Fruit fly (Drosophila melanogaster): Measurements from ENCODE around the gene Hsdl2.

Gene Hsdl2

DNA sequence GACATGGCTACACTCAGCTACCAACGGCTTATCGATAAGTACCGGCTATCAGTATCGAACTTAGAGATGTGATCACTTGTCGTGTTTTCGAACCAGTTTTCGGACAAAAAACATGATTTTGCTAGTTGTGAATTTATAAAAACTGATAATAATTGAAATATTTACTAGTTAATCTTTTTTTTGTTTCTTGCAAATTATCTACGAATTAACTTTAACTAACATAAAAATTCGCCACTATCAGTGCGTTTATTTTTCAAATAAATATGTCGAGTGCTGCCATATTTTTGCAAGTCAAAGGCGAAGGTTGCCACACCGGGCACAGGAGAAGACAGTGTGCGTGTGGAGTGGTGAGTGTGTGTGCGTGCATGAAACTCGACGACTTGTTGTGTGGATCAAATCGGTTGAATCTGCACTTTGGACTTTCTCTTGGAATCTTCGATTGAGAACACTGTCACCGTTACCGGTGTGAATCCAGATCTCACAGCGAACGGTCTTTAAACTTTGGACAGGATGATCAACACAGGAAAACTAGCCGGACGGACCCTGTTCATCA, at the start of gene Hsdl2:
TSS of gene Hsdl2 (plus strand) at position 349 of the 553 bp plus-strand sequence.
- TF ChIP-seq CTCF (optimal IDR thresholded peaks at IDR 0.05) (peak in 1 of 2 experiments; percentile 18), CG8478 (optimal IDR thresholded peaks at IDR 0.05) (no peak)

DNA sequence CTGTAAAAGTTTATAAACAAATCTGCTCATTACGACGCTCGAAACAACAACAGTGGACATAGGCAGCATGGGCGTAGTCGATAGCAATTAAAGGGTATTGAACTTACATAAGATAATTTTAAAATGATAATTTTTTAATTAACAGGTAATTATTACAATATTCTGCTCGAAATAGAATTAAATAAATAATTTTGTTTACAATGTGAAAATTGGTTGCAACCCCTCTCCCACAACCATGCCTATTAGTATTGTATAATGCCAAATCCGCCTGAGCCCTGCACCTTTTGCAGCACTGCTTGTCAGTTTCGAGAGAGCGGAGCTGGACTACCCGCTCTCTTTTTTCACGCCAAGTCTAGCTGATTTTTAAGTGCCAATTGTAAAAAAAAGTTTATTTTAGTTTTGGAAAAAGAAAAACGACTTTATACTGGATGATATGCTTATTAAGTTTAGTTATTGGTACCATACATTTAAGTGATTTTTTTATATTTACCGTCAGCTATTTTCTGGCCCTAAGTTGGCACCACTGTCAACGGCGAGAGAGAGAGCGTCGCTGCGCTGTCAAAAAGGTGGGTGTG, 41.2 kb upstream of the Hsdl2 start, which contains the start of the genes CG5611 and Mtl:
TSS of gene CG5611 (minus strand) at position 51 of the 575 bp plus-strand sequence.
TSS of gene Mtl (plus strand) at position 403 of the 575 bp plus-strand sequence.
- TF ChIP-seq CTCF (optimal IDR thresholded peaks at IDR 0.05) (no peak), CG8478 (optimal IDR thresholded peaks at IDR 0.05) (no peak)

- no peak for TF ChIP-seq CG8478 (optimal IDR thresholded peaks at IDR 0.05)
- no peak for TF ChIP-seq CTCF (optimal IDR thresholded peaks at IDR 0.05)
These were observed 40.6 kb upstream of the Hsdl2 start for dm6 chr3R:27636720-27637119.

DNA sequence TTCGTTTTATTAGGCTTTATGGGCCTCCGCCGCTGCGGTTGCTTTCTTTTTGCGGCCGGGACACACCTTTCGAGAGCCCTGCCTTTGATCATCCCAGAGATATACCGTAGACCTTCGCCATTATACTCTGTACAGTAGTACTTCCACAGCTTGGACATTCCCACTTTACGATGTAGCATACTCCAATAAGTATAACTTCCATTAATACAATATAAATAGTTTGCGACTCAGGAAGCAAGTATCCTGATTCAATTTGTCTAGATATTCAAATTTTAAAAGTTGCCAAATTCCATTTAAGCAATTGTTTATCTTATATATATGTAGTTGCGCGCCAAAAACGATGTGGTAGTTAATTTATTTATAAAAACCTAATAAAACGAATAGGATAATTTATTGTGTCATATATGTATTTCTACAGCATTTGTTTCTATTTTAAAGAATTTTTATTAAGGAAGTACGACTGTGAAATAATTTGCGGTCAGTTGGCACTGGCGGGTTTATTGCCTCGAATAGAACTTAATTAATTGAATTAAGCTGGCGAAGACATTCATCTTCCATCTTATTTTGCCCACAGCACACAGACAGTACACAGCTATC, 40.0 kb upstream of the Hsdl2 start:
- TF ChIP-seq CG8478 (optimal IDR thresholded peaks at IDR 0.05), result no peak
- TF ChIP-seq CTCF (optimal IDR thresholded peaks at IDR 0.05), result no peak

dm6 chr3R:27643080-27643479, 34.2 kb upstream of the Hsdl2 start:
- no peak for TF ChIP-seq CG8478 (optimal IDR thresholded peaks at IDR 0.05)
- no peak for TF ChIP-seq CTCF (optimal IDR thresholded peaks at IDR 0.05)

dm6 chr3R:27647817-27648216, 29.5 kb upstream of the Hsdl2 start:
- TF ChIP-seq CG8478 (optimal IDR thresholded peaks at IDR 0.05) (no peak), CTCF (optimal IDR thresholded peaks at IDR 0.05) (no peak)

DNA sequence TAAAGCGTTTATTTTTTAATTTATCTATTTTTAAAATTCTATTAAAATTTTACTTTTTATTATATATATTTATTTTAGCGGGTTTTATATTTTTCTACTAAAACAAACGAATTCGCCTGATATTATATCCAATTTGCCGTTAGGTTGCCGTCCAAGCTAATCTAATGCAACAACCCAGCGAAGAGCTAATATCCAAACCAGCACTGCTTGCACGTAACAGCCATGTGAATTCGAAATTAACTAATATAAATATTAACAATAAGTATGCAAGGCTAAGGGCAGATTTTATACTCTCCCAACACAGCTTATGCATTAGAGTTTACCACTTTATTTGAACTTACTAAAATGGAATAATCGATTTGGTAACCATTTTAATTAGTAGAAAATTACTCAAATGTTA, 25.6 kb upstream of the Hsdl2 start:
- no peak for TF ChIP-seq CG8478 (optimal IDR thresholded peaks at IDR 0.05)
- TF ChIP-seq CTCF (optimal IDR thresholded peaks at IDR 0.05), result peak in 1 of 2 experiments; percentile 44

dm6 chr3R:27652156-27652810, 25.0 kb upstream of the Hsdl2 start, which contains the start of gene RpS10a:
RpS10a (plus strand) TSS chr3R:27652760.
- TF ChIP-seq CG8478 (optimal IDR thresholded peaks at IDR 0.05) (no peak), CTCF (optimal IDR thresholded peaks at IDR 0.05) (no peak)

dm6 chr3R:27655109-27655508, 22.2 kb upstream of the Hsdl2 start:
- TF ChIP-seq CG8478 (optimal IDR thresholded peaks at IDR 0.05) (no peak), CTCF (optimal IDR thresholded peaks at IDR 0.05) (no peak)

DNA sequence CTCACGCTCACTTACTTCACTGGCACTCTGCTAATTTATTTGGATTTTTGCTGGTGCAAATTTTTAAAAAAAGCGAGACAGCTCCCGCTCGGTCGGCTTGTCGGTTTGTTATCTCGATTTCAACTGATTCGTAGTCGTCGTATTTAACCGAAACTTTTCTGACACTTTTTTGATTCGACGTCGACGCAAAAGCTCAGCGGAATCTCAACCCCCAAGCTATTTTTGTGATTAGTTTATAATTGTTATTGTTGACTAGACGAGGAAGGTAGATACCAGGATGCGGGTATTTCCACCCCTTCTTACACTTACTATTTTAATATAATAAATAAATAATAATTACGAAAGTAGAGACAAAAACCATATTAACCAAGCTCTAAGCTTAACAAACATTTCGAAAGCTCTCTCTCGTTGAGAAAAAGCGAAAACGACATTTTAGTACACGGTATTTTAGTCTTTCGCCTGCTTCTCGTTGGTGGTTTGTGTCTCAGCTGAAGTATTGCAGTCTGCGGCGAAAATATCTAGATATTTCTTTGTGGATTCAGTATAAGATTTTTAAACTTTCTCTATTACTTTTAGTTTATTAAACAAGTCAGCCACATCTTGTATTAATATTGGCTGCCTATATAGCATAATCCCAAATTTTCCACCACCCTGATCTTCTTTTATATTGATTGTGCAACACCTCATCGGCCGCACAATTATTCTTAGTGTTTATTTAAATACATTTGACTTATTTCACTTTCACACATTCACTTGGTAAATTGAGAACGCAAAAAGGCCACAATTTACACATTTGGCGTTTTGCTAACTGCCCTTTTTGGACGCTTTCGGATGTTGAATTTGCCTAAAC, 20.4 kb upstream of the Hsdl2 start, which contains the start of gene tau:
TSS of gene tau (minus strand) at position 311 of the 850 bp plus-strand sequence.
- TF ChIP-seq CG8478 (optimal IDR thresholded peaks at IDR 0.05) (no peak), CTCF (optimal IDR thresholded peaks at IDR 0.05) (no peak)

dm6 chr3R:27660127-27660579, 17.2 kb upstream of the Hsdl2 start, which contains the start of gene Mlc1:
Mlc1 (minus strand) TSS chr3R:27660177.
- TF ChIP-seq CG8478 (optimal IDR thresholded peaks at IDR 0.05), result no peak
- TF ChIP-seq CTCF (optimal IDR thresholded peaks at IDR 0.05), result no peak

DNA sequence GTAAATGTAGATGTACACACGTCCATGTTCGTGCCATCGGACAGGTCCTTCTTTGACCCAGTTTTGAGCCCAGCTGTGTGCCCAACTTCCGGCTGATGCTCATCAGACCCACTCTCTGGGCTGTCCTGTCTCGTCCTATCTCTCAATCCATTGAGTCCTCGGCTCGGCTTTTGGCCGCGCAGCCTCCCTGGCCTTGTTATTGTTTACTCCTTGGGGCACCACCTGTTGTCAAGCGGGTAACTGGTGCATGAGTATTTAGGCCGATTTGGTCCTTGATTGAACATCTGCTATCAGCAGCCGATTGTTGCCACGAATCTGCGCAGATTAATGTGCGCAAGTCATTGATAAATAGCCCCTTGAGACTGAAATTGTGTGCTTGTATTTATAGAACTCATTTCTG, 15.9 kb upstream of the Hsdl2 start:
- TF ChIP-seq CG8478 (optimal IDR thresholded peaks at IDR 0.05), result no peak
- TF ChIP-seq CTCF (optimal IDR thresholded peaks at IDR 0.05), result no peak

- TF ChIP-seq CG8478 (optimal IDR thresholded peaks at IDR 0.05) (no peak), CTCF (optimal IDR thresholded peaks at IDR 0.05) (no peak)
These were observed 15.3 kb upstream of the Hsdl2 start, which contains the start of gene unc80 for dm6 chr3R:27661971-27662489. unc80 (plus strand) TSS chr3R:27662439.

- TF ChIP-seq CG8478 (optimal IDR thresholded peaks at IDR 0.05) (no peak), CTCF (optimal IDR thresholded peaks at IDR 0.05) (no peak)
These were observed 14.5 kb upstream of the Hsdl2 start for dm6 chr3R:27662857-27663256.
